Worm (Caenorhabditis elegans) whole organism, L1 larva: ENCODE results near the gene Y76B12C.6.

ENCODE experiments used
- C04F5.9 ChIP-seq: sonication (generic microtip); optimal IDR thresholded peaks from 2 replicates; lab custom pipeline; 2016; ENCODE audit warnings: missing genetic modification characterization, missing compliant biosample characterization
- C16A3.4 ChIP-seq: fragments of 150-350 bp; optimal IDR thresholded peaks from 2 replicates; lab custom pipeline; 2014; ENCODE audit warnings: missing biosample characterization, missing genetic modification characterization
- C34B4.2 ChIP-seq: sonication (generic microtip); optimal IDR thresholded peaks from 2 replicates; lab custom pipeline; 2017; ENCODE audit warnings: mild to moderate bottlenecking, missing genetic modification characterization, missing compliant biosample characterization
- Y116A8C.19 ChIP-seq: sonication (generic microtip); optimal IDR thresholded peaks from 2 replicates; lab custom pipeline; 2016; ENCODE audit warnings: missing compliant biosample characterization, missing genetic modification characterization, borderline replicate concordance
- alr-1 ChIP-seq: fragments of 200-800 bp; sonication (Bioruptor generic); optimal IDR thresholded peaks from 2 replicates; lab custom pipeline; 2018; ENCODE audit warnings: borderline replicate concordance, mild to moderate bottlenecking, missing genetic modification characterization, missing compliant biosample characterization
- ama-1 ChIP-seq: fragments of 150-350 bp; optimal IDR thresholded peaks from 2 replicates; lab custom pipeline; 2014
- ceh-63 ChIP-seq: fragments of 200-800 bp; sonication (Bioruptor generic); optimal IDR thresholded peaks from 2 replicates; lab custom pipeline; 2018; ENCODE audit warnings: mild to moderate bottlenecking, missing genetic modification characterization, missing compliant biosample characterization
- ceh-88 ChIP-seq: fragments of 200-800 bp; sonication (Bioruptor generic); IDR thresholded peaks from 2 replicates; pipeline ENCODE4 v1.3.6; 2022; ENCODE audit warnings: missing genetic modification characterization, missing compliant biosample characterization
- ces-1 ChIP-seq: fragments of 150-350 bp; optimal IDR thresholded peaks from 2 replicates; lab custom pipeline; 2014; ENCODE audit warnings: missing biosample characterization, missing genetic modification reagents, missing genetic modification characterization
- dpl-1 ChIP-seq, 3 experiments: fragments of 150-350 bp in 2 of 3; sonication (generic microtip) in 1 of 3; optimal IDR thresholded peaks; 2 replicates each; lab custom pipeline; 2014 to 2017; ENCODE audit warnings: missing biosample characterization in 3 of 3, missing genetic modification characterization in 3 of 3, missing genetic modification reagents in 3 of 3
- efl-1 ChIP-seq, 4 experiments: fragments of 150-350 bp; optimal IDR thresholded peaks in 3 of 4; peaks in 1 of 4; 1 replicate in 1 of 4; 2 replicates in 3 of 4; lab custom pipeline; 2014; ENCODE audit warnings: missing biosample characterization in 2 of 4, missing genetic modification characterization in 2 of 4, missing genetic modification reagents in 2 of 4
- efl-3 ChIP-seq: fragments of 200-800 bp; sonication (Bioruptor generic); optimal IDR thresholded peaks from 2 replicates; lab custom pipeline; 2018; ENCODE audit warnings: mild to moderate bottlenecking, missing genetic modification characterization, missing compliant biosample characterization
- egl-27 ChIP-seq, 2 experiments: fragments of 150-350 bp in 1 of 2; sonication (generic microtip); optimal IDR thresholded peaks; 3 replicates each; lab custom pipeline; 2017 to 2018; ENCODE audit warnings: missing biosample characterization in 2 of 2, missing genetic modification characterization in 2 of 2, missing genetic modification reagents in 2 of 2
- elt-3 ChIP-seq, 6 experiments: fragments of 150-350 bp in 1 of 6; sonication (generic microtip); optimal IDR thresholded peaks; 2 replicates each; lab custom pipeline; 2017 to 2018; ENCODE audit warnings: missing biosample characterization in 6 of 6, missing genetic modification characterization in 6 of 6, inconsistent platforms in 1 of 6
- fkh-10 ChIP-seq: sonication (generic microtip); optimal IDR thresholded peaks from 2 replicates; lab custom pipeline; 2017; ENCODE audit warnings: missing biosample characterization, missing genetic modification reagents, missing genetic modification characterization
- fkh-4 ChIP-seq: sonication (generic microtip); optimal IDR thresholded peaks from 2 replicates; lab custom pipeline; 2016; ENCODE audit warnings: missing compliant biosample characterization, missing genetic modification characterization, borderline replicate concordance
- grh-1 ChIP-seq: fragments of 200-800 bp; sonication (Bioruptor generic); IDR thresholded peaks from 2 replicates; pipeline ENCODE4 v1.3.6; 2022; ENCODE audit warnings: missing genetic modification reagents, missing genetic modification characterization, missing compliant biosample characterization
- hlh-4 ChIP-seq: sonication (generic microtip); optimal IDR thresholded peaks from 2 replicates; lab custom pipeline; 2016; ENCODE audit warnings: mild to moderate bottlenecking, missing genetic modification characterization, missing compliant biosample characterization
- irx-1 ChIP-seq: sonication (generic microtip); optimal IDR thresholded peaks from 2 replicates; lab custom pipeline; 2016; ENCODE audit warnings: missing genetic modification characterization, missing compliant biosample characterization
- lin-13 ChIP-seq: fragments of 150-350 bp; optimal IDR thresholded peaks from 2 replicates; lab custom pipeline; 2014; ENCODE audit warnings: missing biosample characterization, missing genetic modification reagents, missing genetic modification characterization
- lin-15B ChIP-seq: fragments of 150-350 bp; sonication (generic microtip); optimal IDR thresholded peaks from 3 replicates; lab custom pipeline; 2014; ENCODE audit warnings: missing biosample characterization, missing genetic modification characterization
- lin-39 ChIP-seq: fragments of 150-350 bp; optimal IDR thresholded peaks from 2 replicates; lab custom pipeline; 2014; ENCODE audit warnings: missing biosample characterization, missing genetic modification reagents, missing genetic modification characterization
- mep-1 ChIP-seq: fragments of 150-350 bp; optimal IDR thresholded peaks from 2 replicates; lab custom pipeline; 2014; ENCODE audit warnings: missing biosample characterization, missing genetic modification characterization
- nhr-11 ChIP-seq: fragments of 150-350 bp; optimal IDR thresholded peaks from 2 replicates; lab custom pipeline; 2014; ENCODE audit warnings: missing biosample characterization, missing genetic modification characterization
- nhr-19 ChIP-seq: fragments of 200-800 bp; sonication (Bioruptor generic); conservative IDR thresholded peaks from 2 replicates; pipeline ENCODE4 v1.3.6; 2022; ENCODE audit warnings: missing genetic modification characterization, missing compliant biosample characterization
- nhr-20 ChIP-seq: sonication (generic microtip); optimal IDR thresholded peaks from 2 replicates; lab custom pipeline; 2016; ENCODE audit warnings: mild to moderate bottlenecking, missing genetic modification characterization, missing compliant biosample characterization
- nhr-237 ChIP-seq: fragments of 150-350 bp; optimal IDR thresholded peaks from 2 replicates; lab custom pipeline; 2014; ENCODE audit warnings: missing biosample characterization, missing genetic modification characterization
- nhr-28 ChIP-seq: fragments of 150-350 bp; optimal IDR thresholded peaks from 2 replicates; lab custom pipeline; 2014; ENCODE audit warnings: missing biosample characterization, missing genetic modification characterization
- nhr-47 ChIP-seq: sonication (generic microtip); optimal IDR thresholded peaks from 2 replicates; lab custom pipeline; 2016; ENCODE audit warnings: mild to moderate bottlenecking, missing genetic modification characterization, moderate library complexity, missing compliant biosample characterization
- nhr-77 ChIP-seq: fragments of 150-350 bp; optimal IDR thresholded peaks from 2 replicates; lab custom pipeline; 2014; ENCODE audit warnings: missing biosample characterization, missing genetic modification characterization
- nhr-84 ChIP-seq: sonication (generic microtip); optimal IDR thresholded peaks from 2 replicates; lab custom pipeline; 2017; ENCODE audit warnings: missing biosample characterization, missing genetic modification characterization
- nhr-85 ChIP-seq: sonication (generic microtip); peaks from one replicate; lab custom pipeline; 2016; ENCODE audit warnings: missing genetic modification characterization, inconsistent platforms, missing compliant biosample characterization
- nhr-90 ChIP-seq: sonication (generic microtip); optimal IDR thresholded peaks from 2 replicates; lab custom pipeline; 2016; ENCODE audit warnings: mild to moderate bottlenecking, missing genetic modification characterization, missing compliant biosample characterization; ENCODE audit not compliant: poor library complexity
- pag-3 ChIP-seq: sonication (generic microtip); optimal IDR thresholded peaks from 2 replicates; lab custom pipeline; 2017; ENCODE audit warnings: missing genetic modification characterization, mild to moderate bottlenecking, missing compliant biosample characterization, antibody characterized with exemption, borderline replicate concordance; ENCODE audit not compliant: insufficient read depth
- skn-1 ChIP-seq: fragments of 150-350 bp; optimal IDR thresholded peaks from 2 replicates; lab custom pipeline; 2014; ENCODE audit warnings: missing biosample characterization, missing genetic modification characterization
- snu-23 ChIP-seq: sonication (generic microtip); optimal IDR thresholded peaks from 2 replicates; lab custom pipeline; 2016; ENCODE audit warnings: missing genetic modification characterization, missing compliant biosample characterization
- sptf-1 ChIP-seq: fragments of 150-350 bp; optimal IDR thresholded peaks from 2 replicates; lab custom pipeline; 2014; ENCODE audit warnings: missing biosample characterization, missing genetic modification characterization
- sup-37 ChIP-seq: fragments of 200-800 bp; sonication (Bioruptor generic); optimal IDR thresholded peaks from 2 replicates; lab custom pipeline; 2018; ENCODE audit warnings: mild to moderate bottlenecking, missing genetic modification characterization, missing compliant biosample characterization
- tbx-2 ChIP-seq: sonication (generic microtip); optimal IDR thresholded peaks from 2 replicates; lab custom pipeline; 2016; ENCODE audit warnings: missing genetic modification characterization, missing compliant biosample characterization
- unc-30 ChIP-seq: sonication (generic microtip); optimal IDR thresholded peaks from 2 replicates; lab custom pipeline; 2017; ENCODE audit warnings: missing biosample characterization, missing genetic modification characterization
- zag-1 ChIP-seq: fragments of 150-350 bp; optimal IDR thresholded peaks from 2 replicates; lab custom pipeline; 2014; ENCODE audit warnings: missing biosample characterization, missing genetic modification characterization
- zip-4 ChIP-seq: fragments of 200-800 bp; sonication (Bioruptor generic); optimal IDR thresholded peaks from 2 replicates; lab custom pipeline; 2018; ENCODE audit warnings: mild to moderate bottlenecking, missing genetic modification characterization, moderate library complexity, missing compliant biosample characterization

The Y76B12C.6 gene

DNA sequence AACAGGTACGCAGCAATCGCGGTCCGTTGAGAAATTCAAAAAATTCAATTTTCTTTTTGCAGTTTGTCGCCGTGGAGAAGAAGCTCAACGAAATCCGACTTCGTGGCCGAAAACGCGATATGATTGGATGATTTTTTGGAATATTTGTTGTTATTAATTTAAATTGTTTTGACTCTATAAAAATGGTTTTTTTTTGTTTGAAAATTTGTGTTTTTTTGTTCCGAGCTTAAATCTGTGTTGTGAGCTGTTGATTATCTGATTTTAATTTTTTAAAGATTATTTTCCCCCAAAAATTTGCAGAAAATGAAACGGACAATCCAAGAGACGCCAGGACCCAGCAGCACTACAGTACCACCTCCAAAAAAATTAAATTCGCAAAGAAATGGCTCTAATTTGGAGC is 21.6 kb upstream of the Y76B12C.6 start, which contains the start of gene tdpo-1:
tdpo-1 (plus strand) TSS at position 301 of the 400 bp plus-strand sequence.
- TF ChIP-seq nhr-85 (no peak), ama-1 (lab: Kevin White, UChicago) (no peak), nhr-237 (tag; lab: Kevin White, UChicago) (no peak), nhr-19 (GFP tag; lab: Robert Waterston, UW) (no peak), sup-37 (GFP tag; lab: Kevin White, UChicago) (no peak), skn-1 (no peak), ces-1 (no peak), ceh-63 (GFP tag; lab: Kevin White, UChicago) (no peak), unc-30 (tag; lab: Kevin White, UChicago) (no peak), grh-1 (GFP tag; lab: Robert Waterston, UW) (no peak), sptf-1 (tag; lab: Kevin White, UChicago) (no peak), irx-1 (tag; lab: Kevin White, UChicago) (no peak), nhr-77 (tag; lab: Kevin White, UChicago) (no peak), egl-27 (tag; optimal IDR thresholded peaks at IDR 0.05; lab: Kevin White, UChicago) (no peak), dpl-1 (GFP tag; optimal IDR thresholded peaks at IDR 0.05; lab: Kevin White, UChicago) (no peak), tbx-2 (tag; lab: Kevin White, UChicago) (no peak), nhr-20 (tag; lab: Kevin White, UChicago) (no peak), nhr-11 (no peak), C34B4.2 (no peak), pag-3 (tag; lab: Kevin White, UChicago) (no peak)

DNA sequence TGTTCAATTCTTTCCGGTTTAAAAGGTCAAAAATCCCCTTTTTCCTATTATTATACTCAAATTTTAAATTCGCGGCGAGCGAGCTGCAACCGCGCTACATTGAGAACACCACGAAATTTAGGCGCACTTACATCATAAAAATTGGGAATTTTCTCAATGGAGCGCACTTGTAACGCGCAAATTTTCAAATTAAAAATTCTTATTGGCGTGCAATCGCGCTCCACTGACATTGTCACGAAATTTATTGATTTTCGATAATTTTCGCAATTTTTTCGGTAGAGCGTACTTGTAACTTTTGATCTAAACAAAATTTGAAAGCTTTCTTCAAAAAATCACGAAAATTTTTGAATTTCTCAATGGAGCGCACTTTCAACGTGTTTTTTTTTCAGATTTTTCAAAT is 17.9 kb upstream of the Y76B12C.6 start, which contains the start of gene ulp-3:
ulp-3 (plus strand) TSS at position 388 of the 400 bp plus-strand sequence.
- no peak for TF ChIP-seq dpl-1 (GFP tag; optimal IDR thresholded peaks at IDR 0.05; lab: Kevin White, UChicago)
- TF ChIP-seq efl-1 (optimal IDR thresholded peaks at IDR 0.05; lab: Kevin White, UChicago), result no peak
- peak in 1 of 2 experiments; percentile 65 for TF ChIP-seq efl-1 (GFP tag; optimal IDR thresholded peaks at IDR 0.05 in 1 of 2; lab: Kevin White, UChicago)

DNA sequence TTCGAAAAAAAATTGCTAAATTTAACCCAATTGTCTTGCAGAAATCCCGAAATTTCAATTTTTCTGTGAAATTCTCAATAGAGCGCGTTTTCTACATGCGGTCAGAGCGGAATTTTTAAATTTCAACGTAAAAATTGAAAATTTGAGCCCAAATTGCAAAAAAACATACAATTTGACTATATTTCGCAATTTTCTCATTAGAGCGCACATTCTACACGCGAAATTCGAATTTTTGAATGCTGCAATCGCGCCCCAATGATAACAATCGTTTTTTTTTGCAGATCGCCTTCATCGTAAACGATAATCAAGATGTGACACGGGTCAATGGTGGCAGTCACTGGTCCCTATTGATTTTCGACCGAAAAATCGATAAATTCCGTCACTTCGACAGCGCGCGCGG is 17.1 kb upstream of the Y76B12C.6 start:
- TF ChIP-seq zag-1 (tag; lab: Kevin White, UChicago), result no peak
- TF ChIP-seq Y116A8C.19, result no peak
- TF ChIP-seq lin-39, result no peak
- no peak for TF ChIP-seq nhr-237 (tag; lab: Kevin White, UChicago)
- TF ChIP-seq efl-3 (GFP tag; lab: Kevin White, UChicago), result no peak
- no peak for TF ChIP-seq lin-15B (tag; lab: Kevin White, UChicago)
- TF ChIP-seq nhr-28, result no peak
- TF ChIP-seq sptf-1 (tag; lab: Kevin White, UChicago), result no peak
- no peak for TF ChIP-seq nhr-84 (tag; lab: Kevin White, UChicago)
- TF ChIP-seq hlh-4, result no peak
- TF ChIP-seq C16A3.4 (tag; lab: Kevin White, UChicago), result no peak
- no peak for TF ChIP-seq zip-4 (GFP tag; lab: Kevin White, UChicago)
- no peak for TF ChIP-seq fkh-4

DNA sequence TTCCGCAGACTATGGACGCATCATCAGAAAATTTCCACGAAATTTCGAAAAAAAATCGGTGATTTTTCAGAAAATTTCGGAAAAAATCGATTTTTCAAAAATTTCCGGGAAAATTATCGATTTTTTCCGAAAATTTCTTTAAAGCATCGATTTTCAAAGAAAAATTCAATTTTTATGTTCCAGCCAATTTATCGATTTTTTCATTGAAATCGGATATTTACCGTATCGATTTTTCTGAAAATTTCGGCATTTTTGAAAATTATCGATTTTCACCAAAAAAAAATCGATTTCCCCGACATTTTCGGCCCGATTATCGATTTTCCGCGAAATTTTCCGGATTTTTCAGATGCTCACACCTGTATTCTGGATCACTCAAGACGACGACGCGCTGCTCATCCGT is 16.1 kb upstream of the Y76B12C.6 start, which contains the start of gene Y48A5A.1:
Y48A5A.1 (plus strand) TSS at position 347 of the 400 bp plus-strand sequence.
- TF ChIP-seq C04F5.9, result no peak
- TF ChIP-seq fkh-10 (GFP tag; lab: Kevin White, UChicago), result no peak
- no peak for TF ChIP-seq elt-3 (tag; optimal IDR thresholded peaks at IDR 0.05; lab: Kevin White, UChicago)
- TF ChIP-seq nhr-90 (tag; lab: Kevin White, UChicago), result no peak
- TF ChIP-seq nhr-47, result no peak
- TF ChIP-seq snu-23, result no peak
- TF ChIP-seq mep-1 (tag; lab: Kevin White, UChicago), result no peak
- no peak for TF ChIP-seq lin-13 (GFP tag; lab: Kevin White, UChicago)
- TF ChIP-seq pag-3 (tag; lab: Kevin White, UChicago), result no peak
- no peak for TF ChIP-seq alr-1 (tag; lab: Kevin White, UChicago)
- no peak for TF ChIP-seq ceh-88 (GFP tag; lab: Robert Waterston, UW)
- TF ChIP-seq nhr-85, result no peak
- TF ChIP-seq, all 84 proteins: peak for 0
